Fruit fly (Drosophila melanogaster): ENCODE measurements around the gene osa.

Gene osa

dm6 chr3R:17718760-17719625 lies 843 bp upstream of the osa start, which contains the start of gene Pxt (continued):
- TF ChIP-seq CG11085 (GFP tag; IDR thresholded peaks at IDR 0.05) (no peak), zfh2 (GFP tag; optimal IDR thresholded peaks at IDR 0.05) (no peak), CG6689 (GFP tag; IDR thresholded peaks at IDR 0.05) (no peak), Opbp (GFP tag; IDR thresholded peaks at IDR 0.05; ENCODE audit: partially characterized antibody) (peak; percentile 21; the same call in 1 of the 3 replicates), CG17829 (tag; optimal IDR thresholded peaks at IDR 0.05) (no peak), Sox100B (GFP tag; optimal IDR thresholded peaks at IDR 0.05) (peak; percentile 8), nmo (GFP tag; optimal IDR thresholded peaks at IDR 0.05) (no peak), CG13624 (GFP tag; optimal IDR thresholded peaks at IDR 0.05) (no peak), CG17186 (GFP tag; optimal IDR thresholded peaks at IDR 0.05) (peak; percentile 99), CG5245 (GFP tag; optimal IDR thresholded peaks at IDR 0.05) (no peak), hbn (GFP tag; IDR thresholded peaks at IDR 0.05; ENCODE audit: partially characterized antibody) (no peak), trem (tag; optimal IDR thresholded peaks at IDR 0.05) (no peak), sens-2 (GFP tag; IDR thresholded peaks at IDR 0.05) (no peak), Dp (GFP tag; optimal IDR thresholded peaks at IDR 0.05) (peak; percentile 82), CG14441 (GFP tag; IDR thresholded peaks at IDR 0.05) (no peak), CG14014 (GFP tag; IDR thresholded peaks at IDR 0.05) (no peak), bowl (GFP tag; IDR thresholded peaks at IDR 0.05) (no peak), CG4424 (GFP tag; optimal IDR thresholded peaks at IDR 0.05) (no peak), CG32767 (GFP tag; IDR thresholded peaks at IDR 0.05) (no peak), Six4 (GFP tag; optimal IDR thresholded peaks at IDR 0.05) (no peak), cad (GFP tag; optimal IDR thresholded peaks at IDR 0.05) (no peak), E2f1 (GFP tag; IDR thresholded peaks at IDR 0.05) (no peak), CG16813 (GFP tag; IDR thresholded peaks at IDR 0.05; ENCODE audit: partially characterized antibody) (no peak), Mes4 (GFP tag; optimal IDR thresholded peaks at IDR 0.05) (no peak), CG13287 (GFP tag; IDR thresholded peaks at IDR 0.05; ENCODE audit: partially characterized antibody) (no peak), Dbx (GFP tag; IDR thresholded peaks at IDR 0.05) (no peak), Lhr (GFP tag; optimal IDR thresholded peaks at IDR 0.05) (peak; percentile 5), CG9437 (GFP tag; optimal IDR thresholded peaks at IDR 0.05) (peak; percentile 93), Dad (GFP tag; optimal IDR thresholded peaks at IDR 0.05) (no peak), ato (GFP tag; IDR thresholded peaks at IDR 0.05; ENCODE audit: partially characterized antibody) (peak; percentile 8; the same call in 1 of the 2 replicates), CG8944 (GFP tag; optimal IDR thresholded peaks at IDR 0.05) (no peak), klu (GFP tag; IDR thresholded peaks at IDR 0.05) (no peak), sd (tag; optimal IDR thresholded peaks at IDR 0.05) (peak; percentile 75), insv (GFP tag; optimal IDR thresholded peaks at IDR 0.05) (peak in 1 of 2 experiments; percentile 88), NFAT (GFP tag; IDR thresholded peaks at IDR 0.05) (no peak), MTF-1 (GFP tag; optimal IDR thresholded peaks at IDR 0.05; ENCODE audit: borderline replicate concordance) (peak; percentile 48), wdn (GFP tag; IDR thresholded peaks at IDR 0.05) (no peak), pb (GFP tag; optimal IDR thresholded peaks at IDR 0.05) (no peak), phol (tag; optimal IDR thresholded peaks at IDR 0.05) (peak; percentile 88), CG30403 (GFP tag; optimal IDR thresholded peaks at IDR 0.05) (no peak), pzg (GFP tag; optimal IDR thresholded peaks at IDR 0.05) (peak; percentile 60), dmrt11E (tag; optimal IDR thresholded peaks at IDR 0.05) (no peak), jing (GFP tag; optimal IDR thresholded peaks at IDR 0.05) (no peak), tio (GFP tag; optimal IDR thresholded peaks at IDR 0.05) (no peak), CG11560 (tag; IDR thresholded peaks at IDR 0.05) (peak; percentile 96), CG16863 (GFP tag; optimal IDR thresholded peaks at IDR 0.05) (no peak), en (GFP tag; optimal IDR thresholded peaks at IDR 0.05) (no peak), E2f2 (GFP tag; IDR thresholded peaks at IDR 0.05) (peak; percentile 87), rib (GFP tag; IDR thresholded peaks at IDR 0.05) (no peak), CG5953 (GFP tag; IDR thresholded peaks at IDR 0.05) (no peak)
